Worm (Caenorhabditis elegans) whole organism, young adult: ENCODE measurements around the gene K07C5.3.
A peak's percentile ranks its signal among the peaks of the same experiment; 100 is the strongest.

ENCODE experiments used
- B0035.1 ChIP-seq: sonication (generic microtip); optimal IDR thresholded peaks from 2 replicates; lab custom pipeline; 2016; ENCODE audit warnings: missing genetic modification characterization, mild to moderate bottlenecking, missing compliant biosample characterization, missing genotype, missing genetic modification reagents
- B0261.1 ChIP-seq: sonication (generic microtip); optimal IDR thresholded peaks from 2 replicates; lab custom pipeline; 2016; ENCODE audit warnings: mild to moderate bottlenecking, missing genetic modification characterization, moderate library complexity, missing compliant biosample characterization
- B0336.3 ChIP-seq: fragments of 200-800 bp; sonication (Bioruptor generic); IDR thresholded peaks from 2 replicates; pipeline ENCODE4 v1.3.6; 2022; ENCODE audit warnings: missing genetic modification characterization, missing compliant biosample characterization
- C06A6.2 ChIP-seq: fragments of 200-800 bp; sonication (Bioruptor generic); conservative IDR thresholded peaks from 2 replicates; pipeline ENCODE4 v1.3.6; 2022; ENCODE audit warnings: missing genetic modification characterization, missing compliant biosample characterization
- C17E4.6 ChIP-seq: fragments of 200-800 bp; sonication (Bioruptor generic); IDR thresholded peaks from 2 replicates; pipeline ENCODE4 v1.3.6; 2022; ENCODE audit warnings: missing genetic modification reagents, missing genetic modification characterization, missing compliant biosample characterization
- F23B12.7 ChIP-seq: sonication (generic microtip); optimal IDR thresholded peaks from 2 replicates; lab custom pipeline; 2017; ENCODE audit warnings: missing genetic modification characterization, mild to moderate bottlenecking, missing compliant biosample characterization, antibody characterized with exemption, moderate library complexity; ENCODE audit not compliant: insufficient read depth
- F55B11.4 ChIP-seq: sonication (generic microtip); optimal IDR thresholded peaks from 2 replicates; lab custom pipeline; 2016; ENCODE audit warnings: missing compliant biosample characterization, missing genetic modification characterization, borderline replicate concordance; ENCODE audit not compliant: insufficient read depth
- T07F8.4 ChIP-seq: sonication (generic microtip); optimal IDR thresholded peaks from 2 replicates; lab custom pipeline; 2016; ENCODE audit warnings: mild to moderate bottlenecking, missing genetic modification characterization, moderate library complexity, missing compliant biosample characterization
- Y53F4B.3 ChIP-seq: fragments of 200-800 bp; sonication (Bioruptor generic); IDR thresholded peaks from 2 replicates; pipeline ENCODE4 v1.3.6; 2022; ENCODE audit warnings: missing genetic modification reagents, missing genetic modification characterization, missing compliant biosample characterization
- attf-3 ChIP-seq: fragments of 200-800 bp; sonication (Bioruptor generic); conservative IDR thresholded peaks from 2 replicates; pipeline ENCODE4 v1.3.6; 2022; ENCODE audit warnings: missing genetic modification reagents, missing genetic modification characterization, missing compliant biosample characterization
- attf-6 ChIP-seq: fragments of 200-800 bp; sonication (Bioruptor generic); IDR thresholded peaks from 2 replicates; pipeline ENCODE4 v1.3.6; 2022; ENCODE audit warnings: missing genetic modification reagents, missing genetic modification characterization, missing compliant biosample characterization
- bed-1 ChIP-seq: fragments of 200-800 bp; sonication (Bioruptor generic); IDR thresholded peaks from 2 replicates; pipeline ENCODE4 v1.3.6; 2022; ENCODE audit warnings: missing genetic modification reagents, missing genetic modification characterization, missing compliant biosample characterization
- ceh-40 ChIP-seq: fragments of 200-800 bp; sonication (Bioruptor generic); IDR thresholded peaks from 2 replicates; pipeline ENCODE4 v1.3.6; 2022; ENCODE audit warnings: missing genetic modification characterization, missing compliant biosample characterization
- ceh-79 ChIP-seq: sonication (generic microtip); optimal IDR thresholded peaks from 2 replicates; lab custom pipeline; 2017; ENCODE audit warnings: mild to moderate bottlenecking, missing genetic modification characterization, missing compliant biosample characterization
- ceh-91 ChIP-seq: fragments of 200-800 bp; sonication (Bioruptor generic); IDR thresholded peaks from 2 replicates; pipeline ENCODE4 v1.3.6; 2022; ENCODE audit warnings: missing genetic modification reagents, missing genetic modification characterization, missing compliant biosample characterization
- egl-18 ChIP-seq: fragments of 200-800 bp; sonication (Bioruptor generic); IDR thresholded peaks from 2 replicates; pipeline ENCODE4 v1.3.6; 2022; ENCODE audit warnings: missing genetic modification reagents, missing genetic modification characterization, missing compliant biosample characterization
- egl-44 ChIP-seq: fragments of 200-800 bp; sonication (Bioruptor generic); IDR thresholded peaks from 2 replicates; pipeline ENCODE4 v1.3.6; 2022; ENCODE audit warnings: missing genetic modification reagents, missing genetic modification characterization, missing compliant biosample characterization
- egrh-3 ChIP-seq: fragments of 200-800 bp; sonication (Bioruptor generic); IDR thresholded peaks from 2 replicates; pipeline ENCODE4 v1.3.6; 2022; ENCODE audit warnings: missing genetic modification reagents, missing genetic modification characterization, missing compliant biosample characterization
- ets-4 ChIP-seq: fragments of 200-800 bp; sonication (Bioruptor generic); optimal IDR thresholded peaks from 2 replicates; lab custom pipeline; 2018; ENCODE audit warnings: mild to moderate bottlenecking, missing genetic modification characterization, missing compliant biosample characterization
- fkh-3 ChIP-seq: sonication (generic microtip); optimal IDR thresholded peaks from 2 replicates; lab custom pipeline; 2016; ENCODE audit warnings: mild to moderate bottlenecking, missing genetic modification characterization, missing compliant biosample characterization
- him-1 ChIP-seq: sonication (generic microtip); optimal IDR thresholded peaks from 2 replicates; lab custom pipeline; 2016; ENCODE audit warnings: missing genotype, missing genetic modification reagents, missing genetic modification characterization, missing compliant biosample characterization
- hlh-12 ChIP-seq: sonication (generic microtip); optimal IDR thresholded peaks from 2 replicates; lab custom pipeline; 2016; ENCODE audit warnings: missing genetic modification characterization, missing compliant biosample characterization
- hmg-1.2 ChIP-seq: fragments of 200-800 bp; sonication (Bioruptor generic); IDR thresholded peaks from 2 replicates; pipeline ENCODE4 v1.3.6; 2022; ENCODE audit warnings: missing genetic modification reagents, missing genetic modification characterization, missing compliant biosample characterization
- hmg-20 ChIP-seq: fragments of 200-800 bp; sonication (Bioruptor generic); IDR thresholded peaks from 2 replicates; pipeline ENCODE4 v1.3.6; 2022; ENCODE audit warnings: missing genetic modification reagents, missing genetic modification characterization, missing compliant biosample characterization
- let-607 ChIP-seq, 2 experiments: fragments of 200-800 bp in 1 of 2; sonication (Bioruptor generic) in 1 of 2; sonication (generic microtip) in 1 of 2; optimal IDR thresholded peaks; 2 replicates each; lab custom pipeline; 2016 to 2018; ENCODE audit warnings: mild to moderate bottlenecking in 2 of 2, missing compliant biosample characterization in 2 of 2, missing genetic modification characterization in 2 of 2, moderate library complexity in 2 of 2, missing genotype in 1 of 2
- lin-35 ChIP-seq, 3 experiments: fragments of 150-350 bp in 2 of 3; sonication (generic microtip) in 1 of 3; optimal IDR thresholded peaks; 2 replicates each; lab custom pipeline; 2014 to 2018; ENCODE audit warnings: missing biosample characterization in 3 of 3, missing genetic modification characterization in 3 of 3, missing genetic modification reagents in 3 of 3
- lin-54 ChIP-seq: fragments of 200-800 bp; sonication (Bioruptor generic); optimal IDR thresholded peaks from 2 replicates; lab custom pipeline; 2018; ENCODE audit warnings: mild to moderate bottlenecking, missing genetic modification characterization, missing compliant biosample characterization
- madf-3 ChIP-seq: fragments of 200-800 bp; sonication (Bioruptor generic); IDR thresholded peaks from 2 replicates; pipeline ENCODE4 v1.3.6; 2022; ENCODE audit warnings: missing genetic modification reagents, missing genetic modification characterization, missing compliant biosample characterization
- madf-6 ChIP-seq: fragments of 200-800 bp; sonication (Bioruptor generic); IDR thresholded peaks from 2 replicates; pipeline ENCODE4 v1.3.6; 2022; ENCODE audit warnings: missing genetic modification reagents, missing genetic modification characterization, missing compliant biosample characterization
- madf-8 ChIP-seq: fragments of 200-800 bp; sonication (Bioruptor generic); conservative IDR thresholded peaks from 2 replicates; pipeline ENCODE4 v1.3.6; 2022; ENCODE audit warnings: missing genetic modification reagents, missing genetic modification characterization, missing compliant biosample characterization
- mes-4 ChIP-seq: sonication (generic microtip); optimal IDR thresholded peaks from 2 replicates; lab custom pipeline; 2016; ENCODE audit warnings: missing genotype, missing genetic modification characterization, missing compliant biosample characterization
- mxl-1 ChIP-seq: sonication (generic microtip); optimal IDR thresholded peaks from 2 replicates; lab custom pipeline; 2016; ENCODE audit warnings: missing genetic modification characterization, missing compliant biosample characterization
- nhr-90 ChIP-seq: sonication (generic microtip); optimal IDR thresholded peaks from 2 replicates; lab custom pipeline; 2016; ENCODE audit warnings: missing genotype, mild to moderate bottlenecking, missing genetic modification characterization, missing compliant biosample characterization
- pbrm-1 ChIP-seq: fragments of 200-800 bp; sonication (Bioruptor generic); IDR thresholded peaks from 2 replicates; pipeline ENCODE4 v1.3.6; 2022; ENCODE audit warnings: missing genetic modification reagents, missing genetic modification characterization, missing compliant biosample characterization
- rcor-1 ChIP-seq: fragments of 200-800 bp; sonication (Bioruptor generic); IDR thresholded peaks from 2 replicates; pipeline ENCODE4 v1.3.6; 2022; ENCODE audit warnings: missing genetic modification reagents, missing genetic modification characterization, missing compliant biosample characterization
- rec-8 ChIP-seq, 2 experiments: sonication (generic microtip); optimal IDR thresholded peaks; 2 replicates each; lab custom pipeline; 2016; ENCODE audit warnings: mild to moderate bottlenecking in 2 of 2, missing genetic modification characterization in 2 of 2, missing genetic modification reagents in 2 of 2, missing genotype in 2 of 2, missing biosample characterization in 1 of 2, missing compliant biosample characterization in 1 of 2, moderate library complexity in 1 of 2
- sdz-38 ChIP-seq: sonication (generic microtip); optimal IDR thresholded peaks from 2 replicates; lab custom pipeline; 2016; ENCODE audit warnings: missing genotype, missing genetic modification characterization, missing compliant biosample characterization
- sea-2 ChIP-seq: fragments of 200-800 bp; sonication (Bioruptor generic); IDR thresholded peaks from 2 replicates; pipeline ENCODE4 v1.3.6; 2022; ENCODE audit warnings: missing genetic modification characterization, missing compliant biosample characterization
- snpc-1.3 ChIP-seq: sonication (generic microtip); optimal IDR thresholded peaks from 2 replicates; lab custom pipeline; 2017; ENCODE audit warnings: missing genetic modification characterization, mild to moderate bottlenecking, missing compliant biosample characterization, antibody characterized with exemption, moderate library complexity, missing genotype, missing genetic modification reagents; ENCODE audit not compliant: insufficient read depth
- snpc-3.4 ChIP-seq: sonication (generic microtip); optimal IDR thresholded peaks from 2 replicates; lab custom pipeline; 2017; ENCODE audit warnings: missing genetic modification characterization, mild to moderate bottlenecking, missing compliant biosample characterization, antibody characterized with exemption, moderate library complexity, missing genotype, missing genetic modification reagents
- somi-1 ChIP-seq: fragments of 200-800 bp; sonication (Bioruptor generic); optimal IDR thresholded peaks from 2 replicates; lab custom pipeline; 2018; ENCODE audit warnings: mild to moderate bottlenecking, missing genetic modification characterization, missing compliant biosample characterization
- tbp1 ChIP-seq: fragments of 200-800 bp; sonication (Bioruptor generic); optimal IDR thresholded peaks from 2 replicates; lab custom pipeline; 2018; ENCODE audit warnings: mild to moderate bottlenecking, missing genetic modification characterization, missing compliant biosample characterization
- tbx-9 ChIP-seq: sonication (generic microtip); optimal IDR thresholded peaks from 2 replicates; lab custom pipeline; 2016; ENCODE audit warnings: borderline replicate concordance, missing genetic modification characterization, inconsistent platforms, missing compliant biosample characterization
- unc-62 ChIP-seq: fragments of 150-350 bp; optimal IDR thresholded peaks from 2 replicates; lab custom pipeline; 2014; ENCODE audit warnings: missing biosample characterization, missing genetic modification reagents, missing genetic modification characterization
- zim-3 ChIP-seq: sonication (generic microtip); optimal IDR thresholded peaks from 2 replicates; lab custom pipeline; 2017; ENCODE audit warnings: mild to moderate bottlenecking, missing genetic modification characterization, moderate library complexity, missing compliant biosample characterization
- ztf-22 ChIP-seq: fragments of 200-800 bp; sonication (Bioruptor generic); optimal IDR thresholded peaks from 2 replicates; lab custom pipeline; 2018; ENCODE audit warnings: mild to moderate bottlenecking, missing genetic modification characterization, moderate library complexity, missing compliant biosample characterization
- ztf-25 ChIP-seq: fragments of 200-800 bp; sonication (Bioruptor generic); IDR thresholded peaks from 2 replicates; pipeline ENCODE4 v1.3.6; 2022; ENCODE audit warnings: missing genetic modification reagents, missing genetic modification characterization, missing compliant biosample characterization
- ztf-26 ChIP-seq: sonication (generic microtip); optimal IDR thresholded peaks from 2 replicates; lab custom pipeline; 2017; ENCODE audit warnings: missing genetic modification characterization, missing compliant biosample characterization
- ztf-6 ChIP-seq: fragments of 200-800 bp; sonication (Bioruptor generic); IDR thresholded peaks from 2 replicates; pipeline ENCODE4 v1.3.6; 2022; ENCODE audit warnings: missing genetic modification reagents, missing genetic modification characterization, missing compliant biosample characterization

K07C5.3 gene

ce11 chrV:10333843-10334242 lies 9.0 kb upstream of the K07C5.3 start (continued):
- TF ChIP-seq sdz-38 (tag; lab: Kevin White, UChicago) (no peak), ceh-79 (tag; lab: Kevin White, UChicago) (no peak), C17E4.6 (GFP tag; lab: Robert Waterston, UW) (no peak), unc-62 (GFP tag; lab: Kevin White, UChicago) (peak; percentile 71), attf-3 (GFP tag; lab: Robert Waterston, UW) (no peak), mxl-1 (tag; lab: Kevin White, UChicago) (no peak), tbp1 (GFP tag; lab: Kevin White, UChicago) (peak; percentile 6), hmg-1.2 (no peak), Y53F4B.3 (GFP tag; lab: Robert Waterston, UW) (no peak), F23B12.7 (tag; lab: Kevin White, UChicago) (no peak), ztf-25 (no peak), snpc-3.4 (tag; lab: Kevin White, UChicago) (no peak), zim-3 (tag; lab: Kevin White, UChicago) (no peak), egl-18 (GFP tag; lab: Robert Waterston, UW) (no peak), pbrm-1 (GFP tag; lab: Robert Waterston, UW) (no peak), hmg-20 (GFP tag; lab: Robert Waterston, UW) (no peak), nhr-90 (tag; lab: Kevin White, UChicago) (peak; percentile 17), sea-2 (GFP tag; lab: Robert Waterston, UW) (no peak), F55B11.4 (tag; lab: Kevin White, UChicago) (no peak), hlh-12 (tag; lab: Kevin White, UChicago) (no peak), B0336.3 (no peak), snpc-1.3 (tag; lab: Kevin White, UChicago) (no peak), ceh-40 (GFP tag; lab: Robert Waterston, UW) (no peak), rcor-1 (GFP tag; lab: Robert Waterston, UW) (no peak), ets-4 (GFP tag; lab: Kevin White, UChicago) (peak; percentile 60), madf-6 (no peak), him-1 (tag; lab: Kevin White, UChicago) (no peak), B0035.1 (tag; lab: Kevin White, UChicago) (no peak), egrh-3 (GFP tag; lab: Robert Waterston, UW) (no peak), lin-35 (GFP tag; optimal IDR thresholded peaks at IDR 0.05; lab: Kevin White, UChicago) (no peak), rec-8 (tag; optimal IDR thresholded peaks at IDR 0.05; lab: Kevin White, UChicago) (no peak), ztf-22 (GFP tag; lab: Kevin White, UChicago) (peak; percentile 63), tbx-9 (no peak), let-607 (tag; optimal IDR thresholded peaks at IDR 0.05; lab: Kevin White, UChicago) (peak; percentile 33 to 43), C06A6.2 (GFP tag; lab: Robert Waterston, UW) (0 out of 2 replicates have a peak, but pooled peaks have one; percentile 11), bed-1 (GFP tag; lab: Robert Waterston, UW) (no peak), T07F8.4 (no peak), lin-54 (GFP tag; lab: Kevin White, UChicago) (no peak), attf-6 (GFP tag; lab: Robert Waterston, UW) (no peak), B0261.1 (no peak), ztf-26 (tag; lab: Kevin White, UChicago) (no peak), fkh-3 (tag; lab: Kevin White, UChicago) (no peak), mes-4 (tag; lab: Kevin White, UChicago) (no peak), somi-1 (GFP tag; lab: Kevin White, UChicago) (no peak), madf-3 (GFP tag; lab: Robert Waterston, UW) (no peak), ztf-6 (GFP tag; lab: Robert Waterston, UW) (no peak), ceh-91 (GFP tag; lab: Robert Waterston, UW) (no peak), egl-44 (0 out of 2 replicates have a peak, but pooled peaks have one; percentile 17), madf-8 (GFP tag; lab: Robert Waterston, UW) (no peak)
